Worm (Caenorhabditis elegans): ENCODE data around the gene F21G4.5.

Gene F21G4.5

DNA sequence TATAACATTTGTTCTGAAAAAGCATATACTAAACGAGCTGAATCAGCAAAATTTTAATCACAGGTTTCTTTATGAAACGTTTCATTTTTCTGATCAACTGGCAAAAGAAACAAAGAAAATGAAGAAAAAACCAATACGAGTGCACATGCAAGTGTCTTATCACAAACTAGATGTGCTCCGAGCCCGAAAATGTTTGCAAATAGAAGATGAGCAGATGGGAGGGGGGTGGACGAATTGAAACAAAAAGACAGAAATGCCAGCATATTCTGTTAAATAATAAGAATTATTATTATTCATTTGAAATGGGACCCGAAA, 28.0 kb downstream of the F21G4.5 start:
- no peak for TF ChIP-seq chd-7 (tag; optimal IDR thresholded peaks at IDR 0.05)
- TF ChIP-seq nhr-80 (tag; optimal IDR thresholded peaks at IDR 0.05): peak; percentile 31

DNA sequence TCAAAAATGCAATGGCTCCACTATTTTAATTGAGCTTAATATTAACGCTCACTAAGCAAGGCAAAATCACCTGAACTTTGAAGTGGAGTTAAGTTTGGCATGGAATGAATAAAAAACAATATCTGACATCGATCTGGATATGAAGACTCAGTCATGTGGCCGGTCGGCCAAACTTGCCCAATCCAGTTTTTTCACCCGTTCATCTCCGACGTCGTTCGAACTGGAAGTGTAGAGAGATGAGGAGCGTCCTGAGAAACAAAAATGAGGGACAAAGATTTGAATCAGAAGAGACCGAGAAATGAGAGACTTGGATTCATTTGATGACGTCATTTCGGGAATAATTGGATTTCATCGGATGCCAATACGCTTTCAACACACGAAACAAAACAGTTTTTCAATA, 32.2 kb downstream of the F21G4.5 start:
- TF ChIP-seq die-1 (tag; optimal IDR thresholded peaks at IDR 0.05) (no peak), T07F8.4 (tag; optimal IDR thresholded peaks at IDR 0.05) (no peak), ztf-28 (GFP tag; IDR thresholded peaks at IDR 0.05) (no peak), pha-4 (tag; optimal IDR thresholded peaks at IDR 0.05) (no peak), B0019.2 (GFP tag; conservative IDR thresholded peaks at IDR 0.05) (no peak), pbrm-1 (GFP tag; IDR thresholded peaks at IDR 0.05) (no peak)

DNA sequence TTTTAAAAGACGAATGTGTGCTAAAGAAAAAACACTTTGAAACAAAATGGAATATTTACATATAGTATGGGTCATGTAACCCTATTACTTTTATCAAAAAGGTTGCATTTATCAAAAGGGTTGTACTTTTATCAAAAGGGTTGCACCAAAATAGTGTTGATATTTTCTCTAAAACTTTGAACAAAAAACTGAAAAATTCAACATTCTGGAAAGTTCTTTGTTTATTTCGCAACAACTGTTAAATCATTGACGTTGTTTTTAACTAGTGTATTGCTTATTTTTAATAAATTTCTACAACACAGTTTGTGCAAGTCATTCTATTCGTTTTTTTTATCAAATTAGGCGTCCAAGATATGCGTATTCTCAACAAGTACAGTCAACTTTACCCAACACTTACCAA, 32.6 kb downstream of the F21G4.5 start, which contains the start of the genes C17G1.5 and C17G1.14:
Gene C17G1.5 (plus strand): TSS at position 266 of the 400 bp plus-strand sequence.
Gene C17G1.14 (plus strand): TSS at position 277 of the 400 bp plus-strand sequence.
- peak; percentile 39; the same call in 1 of the 2 replicates for TF ChIP-seq cebp-1 (GFP tag; IDR thresholded peaks at IDR 0.05)
- TF ChIP-seq cebp-1 (tag; optimal IDR thresholded peaks at IDR 0.05): peak; percentile 73
- no peak for TF ChIP-seq ztf-18 (tag; optimal IDR thresholded peaks at IDR 0.05)

DNA sequence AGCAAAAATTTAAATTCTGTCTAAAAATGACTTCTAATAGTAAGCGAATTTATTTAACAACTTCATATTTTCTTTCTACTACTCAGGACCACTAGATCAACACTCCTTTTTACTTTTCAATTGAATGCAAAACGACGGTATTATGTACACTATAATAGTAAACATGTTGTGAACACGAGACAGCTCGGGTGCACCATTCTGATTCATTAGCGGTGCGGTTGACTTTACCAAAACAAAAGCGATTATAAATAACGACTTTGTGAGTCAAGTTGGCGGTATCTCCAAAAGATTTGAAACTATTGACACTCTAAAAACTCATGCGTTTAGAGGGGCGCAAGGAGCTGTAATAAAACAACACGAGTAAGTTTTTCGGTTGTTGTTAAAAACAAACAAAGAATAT, 34.6 kb downstream of the F21G4.5 start:
- TF ChIP-seq dpl-1 (GFP tag; optimal IDR thresholded peaks at IDR 0.05) (no peak), K11D2.4 (GFP tag; IDR thresholded peaks at IDR 0.05) (no peak), nhr-80 (tag; optimal IDR thresholded peaks at IDR 0.05) (no peak), tlf-1 (GFP tag; optimal IDR thresholded peaks at IDR 0.05) (no peak)

DNA sequence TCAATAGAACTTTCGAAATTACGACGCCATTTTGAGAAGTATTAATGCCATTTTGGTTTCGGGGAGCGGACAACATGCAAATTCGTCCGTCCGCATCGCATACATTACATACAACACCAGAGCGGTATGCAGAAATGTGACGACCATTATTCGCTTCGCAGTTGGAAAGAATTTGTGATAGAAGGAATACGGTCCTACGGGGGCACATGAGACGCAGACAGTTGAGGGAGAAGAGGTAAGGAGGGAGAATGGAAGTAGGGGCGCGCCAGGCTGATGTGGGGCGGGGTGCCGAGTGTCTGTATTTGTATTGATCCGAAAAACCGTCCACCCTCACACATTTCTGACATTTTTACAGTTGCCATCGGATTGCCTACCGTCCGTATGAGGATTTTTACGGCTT, 35.4 kb downstream of the F21G4.5 start:
- 0 out of 2 replicates have a peak, but pooled peaks have one; percentile 19 for TF ChIP-seq ekl-4 (GFP tag; IDR thresholded peaks at IDR 0.05)
- TF ChIP-seq aptf-3 (GFP tag; IDR thresholded peaks at IDR 0.05): no peak
- peak; percentile 16; the same call in 1 of the 2 replicates for TF ChIP-seq hmg-1.2 (GFP tag; IDR thresholded peaks at IDR 0.05)

DNA sequence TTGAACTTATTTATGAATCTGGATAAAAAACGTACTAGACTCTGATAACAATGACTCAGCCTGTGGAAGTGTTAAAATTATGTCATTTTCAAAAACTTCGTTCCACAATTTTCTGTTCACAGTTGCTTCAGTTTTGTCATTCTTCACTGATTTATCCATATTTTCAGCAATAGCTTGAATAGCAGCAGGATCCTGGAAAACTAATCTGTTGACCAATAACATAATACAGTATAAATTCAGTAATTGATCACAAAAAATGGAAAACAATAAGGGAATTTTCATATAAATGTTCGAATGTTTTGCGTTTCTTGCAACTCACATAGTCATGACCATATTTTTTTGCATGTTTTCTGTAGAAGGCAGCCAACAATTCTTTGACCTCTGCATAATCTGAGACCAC, 42.6 kb downstream of the F21G4.5 start:
- TF ChIP-seq egl-44 (GFP tag; IDR thresholded peaks at IDR 0.05): no peak
- TF ChIP-seq aptf-3 (GFP tag; IDR thresholded peaks at IDR 0.05): no peak
- no peak for TF ChIP-seq cebp-1 (GFP tag; IDR thresholded peaks at IDR 0.05)
- TF ChIP-seq cebp-1 (tag; optimal IDR thresholded peaks at IDR 0.05): no peak
- no peak for TF ChIP-seq hlh-12 (tag; optimal IDR thresholded peaks at IDR 0.05)
- no peak for TF ChIP-seq ceh-79 (tag; optimal IDR thresholded peaks at IDR 0.05)
- no peak for TF ChIP-seq hlh-26 (GFP tag; conservative IDR thresholded peaks at IDR 0.05)
- TF ChIP-seq lin-40 (tag; optimal IDR thresholded peaks at IDR 0.05): no peak

DNA sequence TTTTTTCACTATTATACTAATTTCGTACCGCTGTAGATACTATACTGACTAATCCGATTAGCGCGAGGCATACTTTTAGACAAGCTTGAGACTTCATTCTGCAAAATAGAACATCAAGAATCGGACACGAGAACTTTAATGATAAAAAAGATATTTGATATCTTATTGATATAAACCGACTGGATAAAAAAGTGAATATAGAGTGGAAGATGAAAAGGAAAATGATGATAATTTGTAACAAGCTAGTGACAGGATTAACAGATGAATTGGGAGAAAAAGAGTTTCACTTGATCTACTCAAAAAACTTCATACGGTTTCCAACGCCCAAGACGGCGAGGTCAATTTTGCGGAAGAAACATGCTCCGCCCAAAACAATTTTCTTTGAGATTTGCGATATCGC, 43.0 kb downstream of the F21G4.5 start, which contains the start of gene nas-37:
Gene nas-37 (minus strand): TSS at position 101 of the 400 bp plus-strand sequence.
- no peak for TF ChIP-seq lin-54 (GFP tag; optimal IDR thresholded peaks at IDR 0.05)
- no peak for TF ChIP-seq F49E8.2 (tag; optimal IDR thresholded peaks at IDR 0.05; ENCODE audit: insufficient read depth)
- TF ChIP-seq D2030.7 (GFP tag; IDR thresholded peaks at IDR 0.05): no peak
- no peak for TF ChIP-seq Y56A3A.18 (GFP tag; IDR thresholded peaks at IDR 0.05)
- TF ChIP-seq attf-6 (GFP tag; IDR thresholded peaks at IDR 0.05): no peak
- TF ChIP-seq C17E4.6 (GFP tag; IDR thresholded peaks at IDR 0.05): no peak

All from whole organism, young adult.